Worm (Caenorhabditis elegans): ENCODE measurements around the gene sri-71.

DNA sequence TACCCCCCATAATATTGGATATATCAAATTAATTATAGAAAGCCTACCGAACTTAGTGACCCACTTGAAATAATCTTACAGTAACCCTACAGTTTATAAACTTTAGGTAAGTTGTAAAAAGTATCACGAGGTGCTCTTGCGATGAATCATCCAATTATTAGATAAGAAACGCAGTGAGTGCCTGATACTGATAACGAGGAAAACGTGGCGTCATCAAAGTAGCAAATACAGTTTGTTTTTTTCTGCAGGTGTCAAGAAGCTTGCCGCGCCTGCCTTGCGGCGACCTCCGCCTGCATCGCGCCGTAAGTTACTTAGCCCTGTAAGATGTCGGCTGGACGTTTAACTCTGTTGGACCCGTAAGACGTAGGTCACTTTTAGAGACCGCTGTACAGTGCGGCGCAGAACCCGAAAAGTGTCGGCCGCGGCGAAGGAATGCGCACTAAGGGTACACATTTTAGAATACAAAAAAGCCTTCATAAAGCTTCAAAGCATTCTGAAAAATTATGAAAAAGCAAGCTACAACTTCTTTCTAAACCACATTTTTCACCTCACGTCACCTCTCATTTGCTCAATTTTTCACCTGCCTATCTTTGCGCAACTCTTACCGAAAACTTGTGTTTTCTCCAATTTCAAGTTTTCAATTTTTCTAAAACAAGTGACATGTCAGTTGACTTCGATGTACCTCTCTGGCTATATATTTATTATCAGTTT, 17.2 kb upstream of the sri-71 start, which contains the start of gene sri-38:
- TF ChIP-seq unc-62 (GFP tag; optimal IDR thresholded peaks at IDR 0.05) = no peak
- TF ChIP-seq lsy-2 (tag; optimal IDR thresholded peaks at IDR 0.05) = no peak
- TF ChIP-seq sptf-1 (tag; optimal IDR thresholded peaks at IDR 0.05) = no peak
- TF ChIP-seq nhr-28 (tag; optimal IDR thresholded peaks at IDR 0.05) = no peak
- TF ChIP-seq nhr-76 (tag; optimal IDR thresholded peaks at IDR 0.05) = no peak
- no peak for TF ChIP-seq pha-4 (tag; optimal IDR thresholded peaks at IDR 0.05)
- no peak for TF ChIP-seq unc-39 (tag; optimal IDR thresholded peaks at IDR 0.05)
- TF ChIP-seq nhr-237 (tag; optimal IDR thresholded peaks at IDR 0.05) = no peak
- TF ChIP-seq blmp-1 (tag; optimal IDR thresholded peaks at IDR 0.05) = no peak
- no peak for TF ChIP-seq ztf-11 (tag; optimal IDR thresholded peaks at IDR 0.05)
- TF ChIP-seq elt-3 (tag; optimal IDR thresholded peaks at IDR 0.05) = no peak
- no peak for TF ChIP-seq ces-1 (GFP tag; optimal IDR thresholded peaks at IDR 0.05)
